Worm (Caenorhabditis elegans) whole organism, early embryonic: ENCODE results near the gene rnst-2.
A peak's percentile ranks its signal among the peaks of the same experiment; 100 is the strongest.

Source experiments
- B0310.2 ChIP-seq: sonication (generic microtip); optimal IDR thresholded peaks from 2 replicates; lab custom pipeline; 2016; ENCODE audit warnings: mild to moderate bottlenecking, missing genetic modification characterization, missing compliant biosample characterization
- F13C5.2 ChIP-seq: sonication (generic microtip); optimal IDR thresholded peaks from 2 replicates; lab custom pipeline; 2017; ENCODE audit warnings: mild to moderate bottlenecking, missing genetic modification characterization, inconsistent platforms, missing compliant biosample characterization
- aly-1 ChIP-seq: sonication (generic microtip); optimal IDR thresholded peaks from 2 replicates; lab custom pipeline; 2016; ENCODE audit warnings: missing genetic modification characterization, missing compliant biosample characterization
- ama-1 ChIP-seq: fragments of 150-350 bp; optimal IDR thresholded peaks from 2 replicates; lab custom pipeline; 2014
- ceh-13 ChIP-seq: fragments of 200-800 bp; sonication (Bioruptor generic); optimal IDR thresholded peaks from 2 replicates; lab custom pipeline; 2018; ENCODE audit warnings: mild to moderate bottlenecking, missing genetic modification characterization, missing compliant biosample characterization
- ceh-36 ChIP-seq: sonication (generic microtip); optimal IDR thresholded peaks from 2 replicates; lab custom pipeline; 2016; ENCODE audit warnings: missing genetic modification characterization, inconsistent platforms, missing compliant biosample characterization
- ets-7 ChIP-seq: sonication (generic microtip); optimal IDR thresholded peaks from 2 replicates; lab custom pipeline; 2016; ENCODE audit warnings: missing genotype, missing genetic modification characterization, missing compliant biosample characterization
- flt-1 ChIP-seq: fragments of 200-800 bp; sonication (Bioruptor generic); IDR thresholded peaks from 2 replicates; pipeline ENCODE4 v1.3.6; 2022; ENCODE audit warnings: missing genetic modification characterization, missing compliant biosample characterization
- hmbx-1 ChIP-seq: sonication (generic microtip); optimal IDR thresholded peaks from 2 replicates; lab custom pipeline; 2016; ENCODE audit warnings: mild to moderate bottlenecking, missing genetic modification characterization, missing compliant biosample characterization
- hmg-4 ChIP-seq: fragments of 200-800 bp; sonication (Bioruptor generic); optimal IDR thresholded peaks from 2 replicates; lab custom pipeline; 2018; ENCODE audit warnings: mild to moderate bottlenecking, missing genetic modification characterization, missing compliant biosample characterization
- hnd-1 ChIP-seq: sonication (generic microtip); optimal IDR thresholded peaks from 2 replicates; lab custom pipeline; 2016; ENCODE audit warnings: missing genetic modification characterization, missing compliant biosample characterization
- pes-1 ChIP-seq: fragments of 200-800 bp; sonication (Bioruptor generic); IDR thresholded peaks from 2 replicates; pipeline ENCODE4 v1.3.6; 2022; ENCODE audit warnings: missing genetic modification reagents, missing genetic modification characterization, missing compliant biosample characterization
- scrt-1 ChIP-seq: fragments of 200-800 bp; sonication (Bioruptor generic); IDR thresholded peaks from 2 replicates; pipeline ENCODE4 v1.3.6; 2022; ENCODE audit warnings: missing genetic modification characterization, missing compliant biosample characterization
- sea-1 ChIP-seq: fragments of 200-800 bp; sonication (Bioruptor generic); conservative IDR thresholded peaks from 2 replicates; pipeline ENCODE4 v1.3.6; 2022; ENCODE audit warnings: missing genetic modification characterization, missing compliant biosample characterization
- tbx-11 ChIP-seq: fragments of 200-800 bp; sonication (Bioruptor generic); IDR thresholded peaks from 2 replicates; pipeline ENCODE4 v1.3.6; 2022; ENCODE audit warnings: missing genetic modification characterization, missing compliant biosample characterization
- tbx-37 ChIP-seq: fragments of 200-800 bp; sonication (Bioruptor generic); conservative IDR thresholded peaks from 2 replicates; pipeline ENCODE4 v1.3.6; 2022; ENCODE audit warnings: missing genetic modification reagents, missing genetic modification characterization, missing compliant biosample characterization
- tra-4 ChIP-seq: sonication (generic microtip); optimal IDR thresholded peaks from 2 replicates; lab custom pipeline; 2017; ENCODE audit warnings: missing genetic modification characterization, missing compliant biosample characterization

The rnst-2 gene

ce11 chrV:1061295-1061694 lies at the start of gene rnst-2:
Gene rnst-2 (plus strand): TSS chrV:1061595.
- no peak for TF ChIP-seq sea-1 (GFP tag; lab: Robert Waterston, UW)
- TF ChIP-seq scrt-1 = no peak
- no peak for TF ChIP-seq flt-1 (GFP tag; lab: Robert Waterston, UW)
- TF ChIP-seq tra-4 (tag; lab: Kevin White, UChicago) = no peak
- TF ChIP-seq ets-7 = no peak
- TF ChIP-seq B0310.2 (tag; lab: Kevin White, UChicago) = no peak
- TF ChIP-seq tbx-11 (GFP tag; lab: Robert Waterston, UW) = no peak
- no peak for TF ChIP-seq ama-1
- no peak for TF ChIP-seq hmbx-1 (tag; lab: Kevin White, UChicago)
- no peak for TF ChIP-seq pes-1
- TF ChIP-seq ceh-36 = no peak
- TF ChIP-seq hmg-4 (GFP tag; lab: Kevin White, UChicago) = no peak
- no peak for TF ChIP-seq tbx-37 (GFP tag; lab: Robert Waterston, UW)
- no peak for TF ChIP-seq ceh-13 (GFP tag; lab: Kevin White, UChicago)
- no peak for TF ChIP-seq aly-1 (tag; lab: Kevin White, UChicago)
- TF ChIP-seq F13C5.2 = no peak

- no peak for TF ChIP-seq ama-1
- TF ChIP-seq ets-7 = no peak
- TF ChIP-seq ceh-36 = no peak
- no peak for TF ChIP-seq aly-1 (tag; lab: Kevin White, UChicago)
- TF ChIP-seq hmg-4 (GFP tag; lab: Kevin White, UChicago) = no peak
- no peak for TF ChIP-seq ceh-13 (GFP tag; lab: Kevin White, UChicago)
- no peak for TF ChIP-seq flt-1 (GFP tag; lab: Robert Waterston, UW)
- no peak for TF ChIP-seq sea-1 (GFP tag; lab: Robert Waterston, UW)
- TF ChIP-seq scrt-1 = no peak
- TF ChIP-seq hmbx-1 (tag; lab: Kevin White, UChicago) = no peak
- no peak for TF ChIP-seq tbx-37 (GFP tag; lab: Robert Waterston, UW)
- no peak for TF ChIP-seq hnd-1 (tag; lab: Kevin White, UChicago)
- TF ChIP-seq tbx-11 (GFP tag; lab: Robert Waterston, UW) = no peak
- TF ChIP-seq F13C5.2 = no peak
- no peak for TF ChIP-seq pes-1
Measured at ce11 chrV:1013637-1014036, 47.8 kb upstream of the rnst-2 start.

- no peak for TF ChIP-seq ets-7
- TF ChIP-seq tra-4 (tag; lab: Kevin White, UChicago) = no peak
Measured at ce11 chrV:1015194-1015593, 46.2 kb upstream of the rnst-2 start.

- TF ChIP-seq hnd-1 (tag; lab: Kevin White, UChicago) = no peak
- TF ChIP-seq aly-1 (tag; lab: Kevin White, UChicago) = no peak
- TF ChIP-seq tra-4 (tag; lab: Kevin White, UChicago) = no peak
- TF ChIP-seq tbx-37 (GFP tag; lab: Robert Waterston, UW) = no peak
Measured at ce11 chrV:1017196-1017595, 44.2 kb upstream of the rnst-2 start.

- 0 out of 2 replicates have a peak, but pooled peaks have one; percentile 8 for TF ChIP-seq pes-1
- TF ChIP-seq hmg-4 (GFP tag; lab: Kevin White, UChicago) = no peak
Measured at ce11 chrV:1021456-1021855, 39.9 kb upstream of the rnst-2 start.

- TF ChIP-seq pes-1 = no peak
- TF ChIP-seq hnd-1 (tag; lab: Kevin White, UChicago) = no peak
- no peak for TF ChIP-seq ama-1
- no peak for TF ChIP-seq ceh-13 (GFP tag; lab: Kevin White, UChicago)
- TF ChIP-seq hmg-4 (GFP tag; lab: Kevin White, UChicago) = no peak
- no peak for TF ChIP-seq tbx-11 (GFP tag; lab: Robert Waterston, UW)
- TF ChIP-seq F13C5.2 = no peak
- TF ChIP-seq aly-1 (tag; lab: Kevin White, UChicago) = no peak
- TF ChIP-seq B0310.2 (tag; lab: Kevin White, UChicago) = no peak
- no peak for TF ChIP-seq flt-1 (GFP tag; lab: Robert Waterston, UW)
- no peak for TF ChIP-seq tbx-37 (GFP tag; lab: Robert Waterston, UW)
- TF ChIP-seq scrt-1 = no peak
- no peak for TF ChIP-seq hmbx-1 (tag; lab: Kevin White, UChicago)
- TF ChIP-seq sea-1 (GFP tag; lab: Robert Waterston, UW) = no peak
- no peak for TF ChIP-seq ceh-36
- no peak for TF ChIP-seq ets-7
- TF ChIP-seq tra-4 (tag; lab: Kevin White, UChicago) = no peak
Measured at ce11 chrV:1023367-1023766, 38.0 kb upstream of the rnst-2 start, which contains the start of gene pei-2. Gene pei-2 (minus strand): TSS chrV:1023467.

ce11 chrV:1027044-1027443 lies 34.4 kb upstream of the rnst-2 start, which contains the start of gene R09A1.3:
Gene R09A1.3 (minus strand): TSS chrV:1027074.
- TF ChIP-seq ceh-36 (no peak), tra-4 (tag; lab: Kevin White, UChicago) (no peak), ets-7 (no peak), ceh-13 (GFP tag; lab: Kevin White, UChicago) (no peak), hmbx-1 (tag; lab: Kevin White, UChicago) (no peak), tbx-11 (GFP tag; lab: Robert Waterston, UW) (no peak), B0310.2 (tag; lab: Kevin White, UChicago) (no peak)

ce11 chrV:1033304-1033703 lies 28.1 kb upstream of the rnst-2 start, which contains the start of gene flp-34:
Gene flp-34 (minus strand): TSS chrV:1033404.
- TF ChIP-seq sea-1 (GFP tag; lab: Robert Waterston, UW) (no peak), hnd-1 (tag; lab: Kevin White, UChicago) (no peak), ama-1 (no peak), flt-1 (GFP tag; lab: Robert Waterston, UW) (no peak), tbx-11 (GFP tag; lab: Robert Waterston, UW) (no peak), scrt-1 (no peak), tra-4 (tag; lab: Kevin White, UChicago) (no peak), ceh-13 (GFP tag; lab: Kevin White, UChicago) (no peak), ceh-36 (no peak), ets-7 (no peak), hmg-4 (GFP tag; lab: Kevin White, UChicago) (no peak), tbx-37 (GFP tag; lab: Robert Waterston, UW) (no peak), F13C5.2 (no peak), hmbx-1 (tag; lab: Kevin White, UChicago) (no peak), aly-1 (tag; lab: Kevin White, UChicago) (no peak), B0310.2 (tag; lab: Kevin White, UChicago) (no peak), pes-1 (no peak)
